Fruit fly (Drosophila melanogaster) whole organism, prepupa: ENCODE measurements around the gene GNBP2.

ENCODE experiments used
- Blimp-1 ChIP-seq: fragments of 200-800 bp; sonication (Bioruptor generic); optimal IDR thresholded peaks from 3 replicates; lab custom pipeline; 2017; ENCODE audit warnings: missing biosample characterization, missing genetic modification characterization, mild to moderate bottlenecking, moderate library complexity, missing genetic modification reagents
- CG10631 ChIP-seq: fragments of 200-800 bp; sonication (Bioruptor generic); optimal IDR thresholded peaks from 2 replicates; lab custom pipeline; 2016; ENCODE audit warnings: missing biosample characterization, missing genetic modification characterization
- CG11762 ChIP-seq: fragments of 200-800 bp; sonication (Bioruptor generic); optimal IDR thresholded peaks from 3 replicates; lab custom pipeline; 2016; ENCODE audit warnings: missing biosample characterization, missing genetic modification characterization; ENCODE audit not compliant: insufficient read depth
- CG3919 ChIP-seq: fragments of 200-800 bp; sonication (Bioruptor generic); optimal IDR thresholded peaks from 3 replicates; lab custom pipeline; 2016; ENCODE audit warnings: missing biosample characterization, missing genetic modification characterization
- Eip78C ChIP-seq: fragments of 200-800 bp; sonication (Bioruptor generic); peaks from one replicate; lab custom pipeline; 2016; ENCODE audit warnings: missing biosample characterization, missing genetic modification characterization
- Hr38 ChIP-seq: sonication (Bioruptor generic); optimal IDR thresholded peaks from 2 replicates; lab custom pipeline; 2016; ENCODE audit warnings: missing biosample characterization, missing genetic modification characterization
- Hr39 ChIP-seq: fragments of 200-800 bp; sonication (Bioruptor generic); optimal IDR thresholded peaks from 2 replicates; lab custom pipeline; 2016; ENCODE audit warnings: missing biosample characterization, missing genetic modification characterization
- Sox102F ChIP-seq: fragments of 200-800 bp; sonication (Bioruptor generic); optimal IDR thresholded peaks from 2 replicates; lab custom pipeline; 2016; ENCODE audit warnings: missing biosample characterization, mild to moderate bottlenecking, missing genetic modification characterization
- Sox14 ChIP-seq: fragments of 200-800 bp; sonication (Bioruptor generic); optimal IDR thresholded peaks from 3 replicates; lab custom pipeline; 2016; ENCODE audit warnings: missing biosample characterization, missing genetic modification characterization
- fkh ChIP-seq: fragments of 200-800 bp; sonication (Bioruptor generic); optimal IDR thresholded peaks from 3 replicates; lab custom pipeline; 2017; ENCODE audit warnings: missing biosample characterization, mild to moderate bottlenecking, missing genetic modification characterization, moderate library complexity
- lz ChIP-seq: fragments of 200-800 bp; sonication (Bioruptor generic); optimal IDR thresholded peaks from 3 replicates; lab custom pipeline; 2016; ENCODE audit warnings: missing biosample characterization, missing genetic modification characterization
- salr ChIP-seq, 2 experiments: fragments of 200-800 bp; sonication (Bioruptor generic); optimal IDR thresholded peaks; 3 replicates each; lab custom pipeline; 2016 to 2018; ENCODE audit warnings: missing biosample characterization in 2 of 2, missing genetic modification characterization in 2 of 2, mild to moderate bottlenecking in 1 of 2
- ss ChIP-seq, 2 experiments: fragments of 200-800 bp; sonication (Bioruptor generic); optimal IDR thresholded peaks; 2 replicates in 1 of 2; 3 replicates in 1 of 2; lab custom pipeline; 2017 to 2018; ENCODE audit warnings: mild to moderate bottlenecking in 2 of 2, missing biosample characterization in 2 of 2, missing genetic modification characterization in 2 of 2, moderate library complexity in 1 of 2

DNA sequence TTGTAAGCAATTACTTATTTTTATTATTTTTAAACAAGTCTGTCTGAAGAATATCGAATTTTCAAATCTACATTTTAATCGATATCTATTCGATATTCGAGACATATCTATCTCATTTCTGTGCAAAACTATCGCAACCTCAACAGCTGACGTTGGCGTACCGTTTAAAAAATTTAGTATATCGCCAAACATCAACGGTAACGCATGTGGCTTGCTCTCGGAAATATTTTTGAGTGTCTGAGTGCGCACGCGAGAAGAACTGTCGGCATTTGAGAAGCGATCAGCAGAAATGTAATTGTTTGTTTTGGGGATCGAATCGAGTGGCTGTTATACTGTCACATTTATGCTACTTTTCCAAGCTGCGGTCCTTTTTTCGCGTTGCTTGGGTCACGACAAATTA is 49.4 kb downstream of the GNBP2 start, which contains the start of gene MYPT-75D:
- TF ChIP-seq Sox102F (GFP tag; lab: Kevin White, UChicago) (peak; percentile 6), Hr39 (GFP tag; lab: Kevin White, UChicago) (no peak), Blimp-1 (GFP tag; lab: Kevin White, UChicago) (no peak), CG10631 (GFP tag; lab: Kevin White, UChicago) (no peak), Hr38 (GFP tag; lab: Kevin White, UChicago) (no peak), Eip78C (GFP tag; lab: Kevin White, UChicago) (peak; percentile 80), salr (GFP tag; optimal IDR thresholded peaks at IDR 0.05; lab: Kevin White, UChicago) (no peak), lz (GFP tag; lab: Kevin White, UChicago) (no peak), fkh (peak; percentile 70), ss (GFP tag; optimal IDR thresholded peaks at IDR 0.05; lab: Kevin White, UChicago) (peak in 1 of 2 experiments; percentile 14), CG3919 (GFP tag; lab: Kevin White, UChicago) (peak; percentile 18), Sox14 (GFP tag; lab: Kevin White, UChicago) (peak; percentile 54), CG11762 (GFP tag; lab: Kevin White, UChicago) (no peak)
